Fruit fly (Drosophila melanogaster): ENCODE data around the gene Pdp1.

Pdp1 gene

dm6 chr3L:7867036-7867787 is at the start of gene Pdp1:
Pdp1 (minus strand) TSS chr3L:7867369.
- TF ChIP-seq dl (GFP tag; optimal IDR thresholded peaks at IDR 0.05; ENCODE audit: insufficient read depth in 1 of 2, partially characterized antibody in 2 of 2) (peak; percentile 85 to 88), Vsx2 (GFP tag; optimal IDR thresholded peaks at IDR 0.05; ENCODE audit: partially characterized antibody) (peak; percentile 77), woc (GFP tag; optimal IDR thresholded peaks at IDR 0.05) (peak; percentile 65), OdsH (GFP tag; optimal IDR thresholded peaks at IDR 0.05) (peak; percentile 24), Myc (optimal IDR thresholded peaks at IDR 0.05) (no peak), h (GFP tag; optimal IDR thresholded peaks at IDR 0.05) (peak; percentile 34), Dif (GFP tag; optimal IDR thresholded peaks at IDR 0.05; ENCODE audit: partially characterized antibody) (peak; percentile 90), Sp1 (GFP tag; optimal IDR thresholded peaks at IDR 0.05) (peak; percentile 2), sv (GFP tag; optimal IDR thresholded peaks at IDR 0.05) (no peak), foxo (GFP tag; optimal IDR thresholded peaks at IDR 0.05) (no peak), Hr83 (GFP tag; optimal IDR thresholded peaks at IDR 0.05; ENCODE audit: poor library complexity, severe bottlenecking) (peak; percentile 65), Mio (GFP tag; optimal IDR thresholded peaks at IDR 0.05) (peak; percentile 72), rgr (GFP tag; optimal IDR thresholded peaks at IDR 0.05) (peak; percentile 5), br (GFP tag; optimal IDR thresholded peaks at IDR 0.05) (peak; percentile 15), dsf (GFP tag; optimal IDR thresholded peaks at IDR 0.05; ENCODE audit: borderline replicate concordance) (no peak), fru (GFP tag; optimal IDR thresholded peaks at IDR 0.05) (peak; percentile 10), Abd-B (GFP tag; optimal IDR thresholded peaks at IDR 0.05) (no peak), psq (GFP tag; optimal IDR thresholded peaks at IDR 0.05) (peak; percentile 19), GATAd (GFP tag; optimal IDR thresholded peaks at IDR 0.05) (peak; percentile 22), pan (optimal IDR thresholded peaks at IDR 0.05) (no peak)

- TF ChIP-seq Sp1 (GFP tag; optimal IDR thresholded peaks at IDR 0.05) = no peak
- no peak for TF ChIP-seq usp (GFP tag; optimal IDR thresholded peaks at IDR 0.05)
- TF ChIP-seq Rel (GFP tag; optimal IDR thresholded peaks at IDR 0.05) = no peak
- TF ChIP-seq Rel (tag; optimal IDR thresholded peaks at IDR 0.05) = peak; percentile 99
Measured at dm6 chr3L:7915808-7916619, 48.8 kb upstream of the Pdp1 start.

- no peak for TF ChIP-seq Rel (GFP tag; optimal IDR thresholded peaks at IDR 0.05)
- TF ChIP-seq Rel (tag; optimal IDR thresholded peaks at IDR 0.05) = peak; percentile 99
- no peak for TF ChIP-seq GATAd (GFP tag; optimal IDR thresholded peaks at IDR 0.05)
Measured at dm6 chr3L:7914969-7915596, 47.9 kb upstream of the Pdp1 start, which contains the start of gene Tmem43. Tmem43 (minus strand) TSS chr3L:7915120.

- no peak for TF ChIP-seq sage (GFP tag; optimal IDR thresholded peaks at IDR 0.05)
- no peak for TF ChIP-seq Vsx2 (GFP tag; optimal IDR thresholded peaks at IDR 0.05; ENCODE audit: partially characterized antibody)
- TF ChIP-seq CG9705 (GFP tag; optimal IDR thresholded peaks at IDR 0.05) = peak; percentile 28
- no peak for TF ChIP-seq usp (GFP tag; optimal IDR thresholded peaks at IDR 0.05)
- TF ChIP-seq CG32264 (GFP tag; optimal IDR thresholded peaks at IDR 0.05) = no peak
- no peak for TF ChIP-seq Dif (GFP tag; optimal IDR thresholded peaks at IDR 0.05; ENCODE audit: partially characterized antibody)
- TF ChIP-seq fru (GFP tag; optimal IDR thresholded peaks at IDR 0.05) = peak; percentile 15
- peak; percentile 31 for TF ChIP-seq Sp1 (GFP tag; optimal IDR thresholded peaks at IDR 0.05)
- no peak for TF ChIP-seq Abd-B (GFP tag; optimal IDR thresholded peaks at IDR 0.05)
- peak; percentile 18 for TF ChIP-seq h (GFP tag; optimal IDR thresholded peaks at IDR 0.05)
- TF ChIP-seq tai (GFP tag; optimal IDR thresholded peaks at IDR 0.05) = no peak
- peak; percentile 0 for TF ChIP-seq ey (GFP tag; optimal IDR thresholded peaks at IDR 0.05)
- peak; percentile 48 for TF ChIP-seq woc (GFP tag; optimal IDR thresholded peaks at IDR 0.05)
- TF ChIP-seq CrebA (GFP tag; optimal IDR thresholded peaks at IDR 0.05; ENCODE audit: borderline replicate concordance) = no peak
- no peak for TF ChIP-seq Rel (GFP tag; optimal IDR thresholded peaks at IDR 0.05)
- no peak for TF ChIP-seq Rel (tag; optimal IDR thresholded peaks at IDR 0.05)
- peak; percentile 29 for TF ChIP-seq rgr (GFP tag; optimal IDR thresholded peaks at IDR 0.05)
- TF ChIP-seq jim (GFP tag; optimal IDR thresholded peaks at IDR 0.05) = no peak
- peak; percentile 24 for TF ChIP-seq psq (GFP tag; optimal IDR thresholded peaks at IDR 0.05)
- no peak for TF ChIP-seq brk (GFP tag; optimal IDR thresholded peaks at IDR 0.05)
- TF ChIP-seq dmrt93B (GFP tag; optimal IDR thresholded peaks at IDR 0.05) = no peak
- no peak for TF ChIP-seq GATAd (GFP tag; optimal IDR thresholded peaks at IDR 0.05)
- TF ChIP-seq dsf (GFP tag; optimal IDR thresholded peaks at IDR 0.05; ENCODE audit: borderline replicate concordance) = no peak
- no peak for TF ChIP-seq dl (GFP tag; optimal IDR thresholded peaks at IDR 0.05; ENCODE audit: insufficient read depth in 1 of 2, partially characterized antibody in 2 of 2)
- no peak for TF ChIP-seq Mio (GFP tag; optimal IDR thresholded peaks at IDR 0.05)
- peak; percentile 48 for TF ChIP-seq sv (GFP tag; optimal IDR thresholded peaks at IDR 0.05)
- peak in 1 of 2 experiments; percentile 45 for TF ChIP-seq foxo (GFP tag; optimal IDR thresholded peaks at IDR 0.05)
- no peak for TF ChIP-seq OdsH (GFP tag; optimal IDR thresholded peaks at IDR 0.05)
- peak; percentile 51 for TF ChIP-seq HLH106 (tag; optimal IDR thresholded peaks at IDR 0.05)
- peak; percentile 42 for TF ChIP-seq Hnf4 (GFP tag; optimal IDR thresholded peaks at IDR 0.05)
- TF ChIP-seq Jra (GFP tag; optimal IDR thresholded peaks at IDR 0.05) = no peak
Measured at dm6 chr3L:7911765-7912556, 44.8 kb upstream of the Pdp1 start, which contains the start of the genes pbl and CG8281. pbl (minus strand) TSS chr3L:7911954. CG8281 (plus strand) TSS chr3L:7912463.

Measured in whole organism, wandering third instar larva.